Worm (Caenorhabditis elegans): ENCODE results near the gene sup-37.

DNA sequence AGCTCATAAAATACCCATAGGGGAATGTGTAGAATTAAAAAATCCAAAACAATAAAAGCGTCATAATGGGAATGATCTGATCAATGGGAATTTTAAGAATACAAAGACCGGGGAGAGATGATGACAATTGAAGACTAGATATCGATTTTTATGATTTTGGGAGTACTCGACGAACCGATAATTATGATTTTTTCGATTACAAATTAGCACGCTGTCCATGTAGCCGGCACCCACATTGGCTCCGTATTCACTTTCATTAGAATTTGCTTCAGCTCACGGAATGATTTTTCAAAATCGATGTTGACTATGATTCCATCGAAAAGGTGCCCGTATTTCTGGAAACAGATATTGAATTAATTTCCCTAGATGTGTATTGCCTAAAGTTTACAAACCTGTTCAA is 6.5 kb downstream of the sup-37 start:
- TF ChIP-seq lin-26 (GFP tag; IDR thresholded peaks at IDR 0.05) (no peak), ztf-6 (GFP tag; IDR thresholded peaks at IDR 0.05) (no peak), egl-18 (GFP tag; IDR thresholded peaks at IDR 0.05) (no peak)
